Worm (Caenorhabditis elegans): Measurements from ENCODE around the gene F48B9.1.

F48B9.1 gene

ce11 chrX:2219006-2219405 lies 38.3 kb downstream of the F48B9.1 start:
- no peak for TF ChIP-seq unc-62 (GFP tag; optimal IDR thresholded peaks at IDR 0.05)

ce11 chrX:2219453-2219852 lies 38.8 kb downstream of the F48B9.1 start:
- no peak for TF ChIP-seq unc-62 (GFP tag; optimal IDR thresholded peaks at IDR 0.05)

ce11 chrX:2220850-2221249 lies 40.2 kb downstream of the F48B9.1 start, which contains the start of gene hex-1:
hex-1 (plus strand) TSS chrX:2221150.
- TF ChIP-seq unc-62 (GFP tag; optimal IDR thresholded peaks at IDR 0.05), result no peak

- no peak for TF ChIP-seq unc-62 (GFP tag; optimal IDR thresholded peaks at IDR 0.05)
These were observed 46.2 kb downstream of the F48B9.1 start for ce11 chrX:2226875-2227355.

- no peak for TF ChIP-seq unc-62 (GFP tag; optimal IDR thresholded peaks at IDR 0.05)
These were observed 48.9 kb downstream of the F48B9.1 start, which contains the start of gene lin-32 for ce11 chrX:2229305-2230172. lin-32 (minus strand) TSS chrX:2230122.

- TF ChIP-seq unc-62 (GFP tag; optimal IDR thresholded peaks at IDR 0.05), result no peak
These were observed 50.7 kb downstream of the F48B9.1 start for ce11 chrX:2231346-2231745.

- no peak for TF ChIP-seq unc-62 (GFP tag; optimal IDR thresholded peaks at IDR 0.05)
These were observed 53.2 kb downstream of the F48B9.1 start, which contains the start of gene T14F9.2 for ce11 chrX:2233929-2234328. T14F9.2 (plus strand) TSS chrX:2234324.

All from whole organism, dauer.